Worm (Caenorhabditis elegans) whole organism, L2 larva: ENCODE data around the gene chk-1.

Experiments
- C34F6.9 ChIP-seq: fragments of 150-350 bp; optimal IDR thresholded peaks from 2 replicates; lab custom pipeline; 2014; ENCODE audit warnings: missing biosample characterization, missing genetic modification characterization
- F13H6.1 ChIP-seq: sonication (generic microtip); optimal IDR thresholded peaks from 2 replicates; lab custom pipeline; 2016; ENCODE audit warnings: missing genetic modification characterization, missing compliant biosample characterization
- R02D3.7 ChIP-seq: fragments of 150-350 bp; optimal IDR thresholded peaks from 2 replicates; lab custom pipeline; 2014; ENCODE audit warnings: missing biosample characterization, missing genetic modification characterization
- Y55F3AM.14 ChIP-seq: fragments of 200-800 bp; sonication (Bioruptor generic); optimal IDR thresholded peaks from 2 replicates; lab custom pipeline; 2018; ENCODE audit warnings: mild to moderate bottlenecking, missing genetic modification characterization, missing compliant biosample characterization
- ZK546.5 ChIP-seq: sonication (generic microtip); optimal IDR thresholded peaks from 2 replicates; lab custom pipeline; 2017; ENCODE audit warnings: missing biosample characterization, missing genetic modification characterization
- ama-1 ChIP-seq: fragments of 150-350 bp; optimal IDR thresholded peaks from 2 replicates; lab custom pipeline; 2018; ENCODE audit warnings: inconsistent platforms
- blmp-1 ChIP-seq: sonication (generic microtip); optimal IDR thresholded peaks from 2 replicates; lab custom pipeline; 2017; ENCODE audit warnings: missing genetic modification characterization, mild to moderate bottlenecking, missing compliant biosample characterization, antibody characterized with exemption, moderate library complexity; ENCODE audit not compliant: insufficient read depth
- ceh-16 ChIP-seq: fragments of 150-350 bp; optimal IDR thresholded peaks from 2 replicates; lab custom pipeline; 2014; ENCODE audit warnings: missing biosample characterization, missing genetic modification characterization
- ceh-82 ChIP-seq: fragments of 150-350 bp; optimal IDR thresholded peaks from 2 replicates; lab custom pipeline; 2014; ENCODE audit warnings: missing biosample characterization, missing genetic modification characterization
- crh-2 ChIP-seq: sonication (generic microtip); optimal IDR thresholded peaks from 2 replicates; lab custom pipeline; 2017; ENCODE audit warnings: missing biosample characterization, missing genetic modification characterization
- dmd-4 ChIP-seq: sonication (generic microtip); optimal IDR thresholded peaks from 2 replicates; lab custom pipeline; 2017; ENCODE audit warnings: missing biosample characterization, missing genetic modification characterization
- egl-27 ChIP-seq: sonication (generic microtip); optimal IDR thresholded peaks from 3 replicates; lab custom pipeline; 2017; ENCODE audit warnings: missing biosample characterization, missing genetic modification reagents, missing genetic modification characterization
- elt-3 ChIP-seq: sonication (generic microtip); optimal IDR thresholded peaks from 2 replicates; lab custom pipeline; 2017; ENCODE audit warnings: missing biosample characterization, missing genetic modification characterization
- fos-1 ChIP-seq: fragments of 150-350 bp; optimal IDR thresholded peaks from 2 replicates; lab custom pipeline; 2014; ENCODE audit warnings: missing biosample characterization, missing genetic modification characterization
- gmeb-1 ChIP-seq: fragments of 150-350 bp; optimal IDR thresholded peaks from 2 replicates; lab custom pipeline; 2014; ENCODE audit warnings: missing biosample characterization, missing genetic modification characterization
- lin-11 ChIP-seq: fragments of 150-350 bp; sonication (generic microtip); optimal IDR thresholded peaks from 2 replicates; lab custom pipeline; 2014; ENCODE audit warnings: missing biosample characterization, missing genetic modification characterization, inconsistent platforms, mixed read lengths
- lin-39 ChIP-seq: fragments of 150-350 bp; optimal IDR thresholded peaks from 2 replicates; lab custom pipeline; 2014; ENCODE audit warnings: missing biosample characterization, missing genetic modification reagents, missing genetic modification characterization
- lsy-2 ChIP-seq, 2 experiments: fragments of 150-350 bp in 1 of 2; sonication (generic microtip) in 1 of 2; optimal IDR thresholded peaks; 2 replicates each; lab custom pipeline; 2014 to 2017; ENCODE audit warnings: missing biosample characterization in 2 of 2, missing genetic modification characterization in 2 of 2
- mab-5 ChIP-seq: fragments of 150-350 bp; optimal IDR thresholded peaks from 2 replicates; lab custom pipeline; 2014; ENCODE audit warnings: missing biosample characterization, missing genetic modification characterization
- mbf-1 ChIP-seq: sonication (generic microtip); optimal IDR thresholded peaks from 2 replicates; lab custom pipeline; 2017; ENCODE audit warnings: missing biosample characterization, missing genetic modification characterization
- nhr-10 ChIP-seq: sonication (generic microtip); optimal IDR thresholded peaks from 2 replicates; lab custom pipeline; 2017; ENCODE audit warnings: missing biosample characterization, missing genetic modification characterization
- nhr-12 ChIP-seq: fragments of 150-350 bp; optimal IDR thresholded peaks from 2 replicates; lab custom pipeline; 2014; ENCODE audit warnings: missing biosample characterization, missing genetic modification characterization
- nhr-129 ChIP-seq: fragments of 150-350 bp; optimal IDR thresholded peaks from 2 replicates; lab custom pipeline; 2014; ENCODE audit warnings: missing biosample characterization, missing genetic modification characterization
- nhr-21 ChIP-seq: fragments of 150-350 bp; optimal IDR thresholded peaks from 2 replicates; lab custom pipeline; 2014; ENCODE audit warnings: missing biosample characterization, missing genetic modification characterization
- nhr-23 ChIP-seq: fragments of 150-350 bp; optimal IDR thresholded peaks from 2 replicates; lab custom pipeline; 2014; ENCODE audit warnings: missing biosample characterization, missing genetic modification reagents, missing genetic modification characterization
- nhr-237 ChIP-seq: fragments of 150-350 bp; optimal IDR thresholded peaks from 2 replicates; lab custom pipeline; 2014; ENCODE audit warnings: missing biosample characterization, missing genetic modification characterization
- nhr-25 ChIP-seq: fragments of 150-350 bp; sonication (generic microtip); optimal IDR thresholded peaks from 3 replicates; lab custom pipeline; 2014; ENCODE audit warnings: missing biosample characterization, missing genetic modification characterization
- nhr-77 ChIP-seq: fragments of 150-350 bp; optimal IDR thresholded peaks from 2 replicates; lab custom pipeline; 2014; ENCODE audit warnings: missing biosample characterization, missing genetic modification characterization
- peb-1 ChIP-seq: fragments of 150-350 bp; optimal IDR thresholded peaks from 2 replicates; lab custom pipeline; 2014; ENCODE audit warnings: missing biosample characterization, missing genetic modification characterization
- skn-1 ChIP-seq: sonication (generic microtip); optimal IDR thresholded peaks from 2 replicates; lab custom pipeline; 2017; ENCODE audit warnings: missing biosample characterization, missing genetic modification characterization
- sma-3 ChIP-seq: sonication (generic microtip); optimal IDR thresholded peaks from 2 replicates; lab custom pipeline; 2016; ENCODE audit warnings: missing genetic modification reagents, missing genetic modification characterization, missing compliant biosample characterization
- sma-9 ChIP-seq, 2 experiments: fragments of 150-350 bp in 1 of 2; sonication (generic microtip) in 1 of 2; optimal IDR thresholded peaks; 2 replicates each; lab custom pipeline; 2014 to 2016; ENCODE audit warnings: missing genetic modification characterization in 2 of 2, mild to moderate bottlenecking in 1 of 2, missing biosample characterization in 1 of 2, missing compliant biosample characterization in 1 of 2, missing genetic modification reagents in 1 of 2, moderate library complexity in 1 of 2
- snpc-4 ChIP-seq: fragments of 150-350 bp; optimal IDR thresholded peaks from 2 replicates; lab custom pipeline; 2014; ENCODE audit warnings: missing biosample characterization, missing genetic modification characterization
- unc-55 ChIP-seq: fragments of 150-350 bp; sonication (generic microtip); optimal IDR thresholded peaks from 3 replicates; lab custom pipeline; 2014; ENCODE audit warnings: missing biosample characterization, missing genetic modification reagents, missing genetic modification characterization
- zag-1 ChIP-seq: fragments of 150-350 bp; optimal IDR thresholded peaks from 2 replicates; lab custom pipeline; 2014; ENCODE audit warnings: missing biosample characterization, missing genetic modification characterization
- ztf-11 ChIP-seq: sonication (generic microtip); optimal IDR thresholded peaks from 2 replicates; lab custom pipeline; 2017; ENCODE audit warnings: missing biosample characterization, missing genetic modification characterization
- ztf-4 ChIP-seq: fragments of 150-350 bp; optimal IDR thresholded peaks from 2 replicates; lab custom pipeline; 2014; ENCODE audit warnings: missing biosample characterization, missing genetic modification characterization

Gene chk-1

ce11 chrV:3759419-3759915 is at the start of gene chk-1:
Gene chk-1 (minus strand): TSS chrV:3759469.
- no peak for TF ChIP-seq nhr-237 (tag; lab: Kevin White, UChicago)
- TF ChIP-seq fos-1: peak; percentile 54
- peak; percentile 69 for TF ChIP-seq crh-2 (tag; lab: Kevin White, UChicago)
- TF ChIP-seq unc-55 (GFP tag; lab: Kevin White, UChicago): peak; percentile 82
- peak; percentile 54 for TF ChIP-seq sma-3 (GFP tag; lab: Kevin White, UChicago)
- TF ChIP-seq snpc-4: peak; percentile 41
- TF ChIP-seq mab-5: peak; percentile 12
- TF ChIP-seq zag-1: no peak
- TF ChIP-seq nhr-25: peak; percentile 61
- peak; percentile 58 for TF ChIP-seq nhr-129 (tag; lab: Kevin White, UChicago)
- peak; percentile 6 for TF ChIP-seq ztf-4 (tag; lab: Kevin White, UChicago)
- TF ChIP-seq lin-39 (tag; lab: Kevin White, UChicago): no peak
- TF ChIP-seq lin-11 (tag; lab: Kevin White, UChicago): peak; percentile 40
- TF ChIP-seq gmeb-1 (tag; lab: Kevin White, UChicago): peak; percentile 92
- TF ChIP-seq sma-9 (GFP tag; optimal IDR thresholded peaks at IDR 0.05; lab: Kevin White, UChicago): peak; percentile 59
- TF ChIP-seq sma-9 (tag; optimal IDR thresholded peaks at IDR 0.05; lab: Kevin White, UChicago): no peak
- peak; percentile 81 for TF ChIP-seq C34F6.9 (tag; lab: Kevin White, UChicago)
- no peak for TF ChIP-seq ZK546.5
- TF ChIP-seq ceh-16 (tag; lab: Kevin White, UChicago): no peak
- TF ChIP-seq F13H6.1 (tag; lab: Kevin White, UChicago): peak; percentile 49
- peak; percentile 42 for TF ChIP-seq nhr-21 (tag; lab: Kevin White, UChicago)
- peak; percentile 90 for TF ChIP-seq R02D3.7 (tag; lab: Kevin White, UChicago)
- TF ChIP-seq lsy-2 (tag; optimal IDR thresholded peaks at IDR 0.05; lab: Kevin White, UChicago): peak; percentile 30 to 83
- TF ChIP-seq blmp-1: no peak

- TF ChIP-seq Y55F3AM.14 (GFP tag; lab: Kevin White, UChicago) (no peak), nhr-21 (tag; lab: Kevin White, UChicago) (no peak), F13H6.1 (tag; lab: Kevin White, UChicago) (no peak), ama-1 (no peak), elt-3 (tag; lab: Kevin White, UChicago) (no peak), lsy-2 (tag; optimal IDR thresholded peaks at IDR 0.05; lab: Kevin White, UChicago) (no peak), nhr-12 (no peak), R02D3.7 (tag; lab: Kevin White, UChicago) (no peak), ztf-11 (tag; lab: Kevin White, UChicago) (no peak), peb-1 (no peak), nhr-10 (tag; lab: Kevin White, UChicago) (no peak), ceh-82 (tag; lab: Kevin White, UChicago) (no peak), fos-1 (no peak), C34F6.9 (tag; lab: Kevin White, UChicago) (no peak), egl-27 (tag; lab: Kevin White, UChicago) (no peak), nhr-77 (no peak), nhr-23 (tag; lab: Kevin White, UChicago) (no peak), nhr-129 (tag; lab: Kevin White, UChicago) (no peak), mab-5 (no peak), snpc-4 (no peak)
Observed at ce11 chrV:3808336-3808735, 49.1 kb upstream of the chk-1 start, which contains the start of gene srw-6. Gene srw-6 (plus strand): TSS chrV:3808636.

ce11 chrV:3807846-3808245 is 48.6 kb upstream of the chk-1 start:
- TF ChIP-seq ceh-82 (tag; lab: Kevin White, UChicago) (no peak), dmd-4 (tag; lab: Kevin White, UChicago) (no peak), gmeb-1 (tag; lab: Kevin White, UChicago) (no peak), sma-3 (GFP tag; lab: Kevin White, UChicago) (no peak), skn-1 (tag; lab: Kevin White, UChicago) (no peak), ztf-11 (tag; lab: Kevin White, UChicago) (no peak), snpc-4 (no peak), lsy-2 (tag; optimal IDR thresholded peaks at IDR 0.05; lab: Kevin White, UChicago) (no peak), nhr-237 (tag; lab: Kevin White, UChicago) (no peak), Y55F3AM.14 (GFP tag; lab: Kevin White, UChicago) (no peak), mbf-1 (tag; lab: Kevin White, UChicago) (no peak)
